Worm (Caenorhabditis elegans): Measurements from ENCODE around the gene nstp-6.

DNA sequence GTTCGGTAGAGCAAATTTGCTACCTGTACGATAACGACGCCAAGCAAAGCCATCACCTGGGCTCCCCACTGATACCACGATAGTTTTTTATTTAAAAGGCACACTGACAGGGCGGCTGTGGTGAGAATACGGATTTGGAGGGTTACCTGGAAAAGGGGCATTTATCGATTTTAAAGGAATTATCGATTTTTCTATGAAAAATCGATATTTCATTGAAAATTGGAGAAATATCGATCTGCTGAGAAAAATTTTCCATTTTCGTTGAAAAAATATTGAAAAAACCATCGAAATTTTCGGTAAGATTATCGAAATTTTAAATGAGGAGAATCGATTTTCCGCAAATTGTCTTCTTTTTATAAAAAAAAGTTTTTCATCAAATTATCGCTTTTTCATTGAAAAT, 2.3 kb downstream of the nstp-6 start:
- TF ChIP-seq ceh-9 (tag; optimal IDR thresholded peaks at IDR 0.05) (no peak), mdl-1 (tag; optimal IDR thresholded peaks at IDR 0.05) (no peak), nhr-237 (tag; optimal IDR thresholded peaks at IDR 0.05) (no peak), nhr-11 (tag; optimal IDR thresholded peaks at IDR 0.05) (no peak), pha-4 (tag; optimal IDR thresholded peaks at IDR 0.05) (no peak), jun-1 (tag; optimal IDR thresholded peaks at IDR 0.05) (no peak), nhr-28 (tag; optimal IDR thresholded peaks at IDR 0.05) (no peak)

All from whole organism, L3 larva.